Comparison of ENCODE assay signal across 6 fruit fly cellular contexts in the genomic region with DNA sequence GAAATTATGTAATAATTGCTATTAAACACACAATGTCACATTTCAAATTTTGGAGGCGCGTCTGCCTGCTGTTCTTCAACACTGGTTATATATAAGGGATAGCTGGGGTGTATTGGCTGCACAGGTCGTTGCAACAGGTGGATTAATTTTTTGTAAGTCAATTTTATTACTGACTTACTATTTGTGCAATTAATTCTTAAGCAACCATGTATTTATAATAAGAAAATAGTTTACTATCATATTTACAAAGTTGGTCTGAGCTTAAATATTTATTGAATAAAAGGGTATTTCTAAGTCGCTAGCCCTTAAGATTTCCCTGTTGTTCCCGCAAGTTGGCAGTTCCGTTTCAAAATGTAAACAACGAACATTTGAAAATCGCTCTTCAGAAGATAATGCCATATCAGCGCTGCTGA.
A peak's percentile ranks its signal among the peaks of the same experiment; 100 is the strongest.
TF ChIP-seq lines count a peak whose summit lies in the region.

A gene (plus strand): TSS at position 336 of the 413 bp plus-strand sequence.

- TF ChIP-seq CTCF in whole organism, embryonic (GFP tag; optimal IDR thresholded peaks at IDR 0.05; lab: Kevin White, UChicago), result peak; percentile 26

TF ChIP-seq in whole organism, 6 proteins besides CTCF, POLR2A, EP300 and RAD21:
- no peak for TF ChIP-seq CG8478 (optimal IDR thresholded peaks at IDR 0.05; lab: Kevin White, UChicago)
- TF ChIP-seq pan (optimal IDR thresholded peaks at IDR 0.05; lab: Kevin White, UChicago), result peak; percentile 95
TF ChIP-seq in whole organism: peak in this region for 1.

TF ChIP-seq in whole organism, adult, 20 proteins besides CTCF, POLR2A, EP300 and RAD21 (continues in another document):
- TF ChIP-seq toe (GFP tag; optimal IDR thresholded peaks at IDR 0.05; lab: Kevin White, UChicago), result peak; percentile 64
- no peak for TF ChIP-seq Clk (GFP tag; optimal IDR thresholded peaks at IDR 0.05; lab: Kevin White, UChicago)
- peak; percentile 93 for TF ChIP-seq CG1620 (GFP tag; optimal IDR thresholded peaks at IDR 0.05; lab: Kevin White, UChicago)
- peak; percentile 51 for TF ChIP-seq cic (GFP tag; optimal IDR thresholded peaks at IDR 0.05; lab: Kevin White, UChicago)
- TF ChIP-seq CG12768 (GFP tag; optimal IDR thresholded peaks at IDR 0.05; lab: Kevin White, UChicago), result peak; percentile 77
- peak; percentile 90 for TF ChIP-seq CG7101 (tag; optimal IDR thresholded peaks at IDR 0.05; lab: Kevin White, UChicago)
- peak; percentile 93 for TF ChIP-seq bab1 (GFP tag; optimal IDR thresholded peaks at IDR 0.05; lab: Kevin White, UChicago)
- peak; percentile 86 for TF ChIP-seq Mnt (GFP tag; optimal IDR thresholded peaks at IDR 0.05; lab: Kevin White, UChicago)
- TF ChIP-seq tj (GFP tag; optimal IDR thresholded peaks at IDR 0.05; lab: Kevin White, UChicago), result peak; percentile 68
- TF ChIP-seq CG5204 (GFP tag; optimal IDR thresholded peaks at IDR 0.05; lab: Kevin White, UChicago), result peak; percentile 75
- peak; percentile 77 for TF ChIP-seq kay (GFP tag; lab: Kevin White, UChicago; ENCODE audit: borderline replicate concordance)
- peak; percentile 79 for TF ChIP-seq pad (GFP tag; optimal IDR thresholded peaks at IDR 0.05; lab: Kevin White, UChicago)
- TF ChIP-seq CG11617 (GFP tag; optimal IDR thresholded peaks at IDR 0.05; lab: Kevin White, UChicago), result peak; percentile 89
- TF ChIP-seq Crg-1 (GFP tag; optimal IDR thresholded peaks at IDR 0.05; lab: Kevin White, UChicago), result peak; percentile 83
- peak; percentile 60 for TF ChIP-seq CG7045 (GFP tag; optimal IDR thresholded peaks at IDR 0.05; lab: Kevin White, UChicago)
- peak; percentile 86 for TF ChIP-seq Hr96 (GFP tag; optimal IDR thresholded peaks at IDR 0.05; lab: Kevin White, UChicago)

TF ChIP-seq in whole organism, embryonic, 481 proteins besides CTCF, POLR2A, EP300 and RAD21 (continues in another document):
- TF ChIP-seq bsh (GFP tag; optimal IDR thresholded peaks at IDR 0.05; lab: Kevin White, UChicago) (peak in 1 of 2 experiments; percentile 87), D19A (tag; optimal IDR thresholded peaks at IDR 0.05; lab: Kevin White, UChicago) (peak; percentile 94), CG13624 (GFP tag; optimal IDR thresholded peaks at IDR 0.05; lab: Kevin White, UChicago) (peak; percentile 76), grn (GFP tag; optimal IDR thresholded peaks at IDR 0.05; lab: Kevin White, UChicago) (peak; percentile 8), Sry-β (GFP tag; optimal IDR thresholded peaks at IDR 0.05; lab: Kevin White, UChicago) (peak; percentile 6), dmrt99B (tag; optimal IDR thresholded peaks at IDR 0.05; lab: Kevin White, UChicago) (peak; percentile 83), Lpt (GFP tag; optimal IDR thresholded peaks at IDR 0.05; lab: Kevin White, UChicago) (no peak), hbn (GFP tag; IDR thresholded peaks at IDR 0.05; lab: Robert Waterston, UW; ENCODE audit: partially characterized antibody) (no peak), exex (tag; optimal IDR thresholded peaks at IDR 0.05; lab: Kevin White, UChicago) (peak; percentile 57), D (optimal IDR thresholded peaks at IDR 0.05; lab: Kevin White, UChicago) (no peak), D (GFP tag; optimal IDR thresholded peaks at IDR 0.05; lab: Kevin White, UChicago) (peak; percentile 69), CG31441 (GFP tag; IDR thresholded peaks at IDR 0.05; lab: Robert Waterston, UW) (peak; percentile 80), kah (GFP tag; optimal IDR thresholded peaks at IDR 0.05; lab: Kevin White, UChicago) (peak; percentile 84), grau (tag; optimal IDR thresholded peaks at IDR 0.05; lab: Kevin White, UChicago) (peak; percentile 86), ssp (GFP tag; IDR thresholded peaks at IDR 0.05; lab: Robert Waterston, UW) (peak; percentile 77), YL-1 (GFP tag; optimal IDR thresholded peaks at IDR 0.05; lab: Kevin White, UChicago) (peak; percentile 12), pfk (GFP tag; optimal IDR thresholded peaks at IDR 0.05; lab: Kevin White, UChicago) (no peak)

TF ChIP-seq in whole organism, prepupa, 60 proteins besides CTCF, POLR2A, EP300 and RAD21 (continues in another document):
- TF ChIP-seq CG9139 (GFP tag; optimal IDR thresholded peaks at IDR 0.05; lab: Kevin White, UChicago), result peak; percentile 47
- peak; percentile 85 for TF ChIP-seq cyc (GFP tag; optimal IDR thresholded peaks at IDR 0.05; lab: Kevin White, UChicago)
- TF ChIP-seq net (GFP tag; optimal IDR thresholded peaks at IDR 0.05; lab: Kevin White, UChicago), result peak; percentile 65
- peak; percentile 89 for TF ChIP-seq vri (GFP tag; optimal IDR thresholded peaks at IDR 0.05; lab: Kevin White, UChicago)
- peak; percentile 77 for TF ChIP-seq CG8119 (GFP tag; IDR thresholded peaks at IDR 0.05; lab: Robert Waterston, UW)
- peak; percentile 87 for TF ChIP-seq esn (GFP tag; optimal IDR thresholded peaks at IDR 0.05; lab: Kevin White, UChicago)
- peak; percentile 82 for TF ChIP-seq achi (GFP tag; optimal IDR thresholded peaks at IDR 0.05; lab: Kevin White, UChicago)
- TF ChIP-seq CG4318 (GFP tag; optimal IDR thresholded peaks at IDR 0.05; lab: Kevin White, UChicago), result peak; percentile 52
- TF ChIP-seq Gug (GFP tag; IDR thresholded peaks at IDR 0.05; lab: Robert Waterston, UW), result peak; percentile 71
- TF ChIP-seq topi (GFP tag; optimal IDR thresholded peaks at IDR 0.05; lab: Kevin White, UChicago), result peak; percentile 87
- TF ChIP-seq Sox102F (GFP tag; optimal IDR thresholded peaks at IDR 0.05; lab: Kevin White, UChicago), result peak; percentile 80
- peak; percentile 77 for TF ChIP-seq acj6 (GFP tag; optimal IDR thresholded peaks at IDR 0.05; lab: Kevin White, UChicago)
- peak; percentile 73 for TF ChIP-seq CG6163 (GFP tag; IDR thresholded peaks at IDR 0.05; lab: Robert Waterston, UW)
- TF ChIP-seq CG11762 (GFP tag; optimal IDR thresholded peaks at IDR 0.05; lab: Kevin White, UChicago; ENCODE audit: insufficient read depth), result peak; percentile 61
- peak; percentile 38 for TF ChIP-seq fd85E (GFP tag; optimal IDR thresholded peaks at IDR 0.05; lab: Kevin White, UChicago)
- TF ChIP-seq Ets21C (GFP tag; optimal IDR thresholded peaks at IDR 0.05; lab: Kevin White, UChicago), result peak; percentile 76
- peak; percentile 70 for TF ChIP-seq CG3032 (tag; optimal IDR thresholded peaks at IDR 0.05; lab: Kevin White, UChicago)

TF ChIP-seq in whole organism, pupa, 21 proteins besides CTCF, POLR2A, EP300 and RAD21 (continues in another document):
- TF ChIP-seq CG15710 (tag; optimal IDR thresholded peaks at IDR 0.05; lab: Kevin White, UChicago) (peak; percentile 77), CG12605 (GFP tag; IDR thresholded peaks at IDR 0.05; lab: Robert Waterston, UW) (peak; percentile 77), CG9948 (tag; optimal IDR thresholded peaks at IDR 0.05; lab: Kevin White, UChicago) (peak; percentile 66), CG34367 (tag; optimal IDR thresholded peaks at IDR 0.05; lab: Kevin White, UChicago) (peak; percentile 72), fd96Ca (GFP tag; IDR thresholded peaks at IDR 0.05; lab: Robert Waterston, UW) (peak; percentile 70), CG8301 (tag; optimal IDR thresholded peaks at IDR 0.05; lab: Kevin White, UChicago) (peak; percentile 77), CG8159 (tag; optimal IDR thresholded peaks at IDR 0.05; lab: Kevin White, UChicago) (peak; percentile 78), CG13204 (GFP tag; optimal IDR thresholded peaks at IDR 0.05; lab: Kevin White, UChicago) (no peak), Ets98B (GFP tag; IDR thresholded peaks at IDR 0.05; lab: Robert Waterston, UW) (peak; percentile 66), EcR (GFP tag; optimal IDR thresholded peaks at IDR 0.05; lab: Kevin White, UChicago) (no peak), CG17806 (tag; optimal IDR thresholded peaks at IDR 0.05; lab: Kevin White, UChicago) (peak; percentile 70), CG14655 (GFP tag; optimal IDR thresholded peaks at IDR 0.05; lab: Kevin White, UChicago) (peak; percentile 74), CG4496 (GFP tag; IDR thresholded peaks at IDR 0.05; lab: Robert Waterston, UW) (peak; percentile 76), D1 (tag; optimal IDR thresholded peaks at IDR 0.05; lab: Kevin White, UChicago) (no peak), gl (tag; optimal IDR thresholded peaks at IDR 0.05; lab: Kevin White, UChicago) (peak; percentile 13), Pif1B (GFP tag; optimal IDR thresholded peaks at IDR 0.05; lab: Kevin White, UChicago) (peak; percentile 61), Pif1A (GFP tag; optimal IDR thresholded peaks at IDR 0.05; lab: Kevin White, UChicago) (peak; percentile 76), CG10348 (GFP tag; IDR thresholded peaks at IDR 0.05; lab: Robert Waterston, UW) (no peak), Snoo (tag; optimal IDR thresholded peaks at IDR 0.05; lab: Kevin White, UChicago) (peak; percentile 77), rn (GFP tag; IDR thresholded peaks at IDR 0.05; lab: Robert Waterston, UW) (no peak)

TF ChIP-seq in whole organism, wandering third instar larva, 38 proteins besides CTCF, POLR2A, EP300 and RAD21 (continues in another document):
- peak; percentile 85 for TF ChIP-seq sv (GFP tag; optimal IDR thresholded peaks at IDR 0.05; lab: Kevin White, UChicago)
- peak; percentile 75 for TF ChIP-seq ey (GFP tag; optimal IDR thresholded peaks at IDR 0.05; lab: Kevin White, UChicago)
- TF ChIP-seq Hr78 (GFP tag; optimal IDR thresholded peaks at IDR 0.05; lab: Kevin White, UChicago), result no peak
- TF ChIP-seq Hr83 (GFP tag; optimal IDR thresholded peaks at IDR 0.05; lab: Kevin White, UChicago; ENCODE audit: poor library complexity, severe bottlenecking), result peak; percentile 7
- TF ChIP-seq psq (GFP tag; optimal IDR thresholded peaks at IDR 0.05; lab: Kevin White, UChicago), result peak; percentile 74
- TF ChIP-seq CrebA (GFP tag; optimal IDR thresholded peaks at IDR 0.05; lab: Kevin White, UChicago; ENCODE audit: borderline replicate concordance), result no peak
- no peak for TF ChIP-seq usp (GFP tag; optimal IDR thresholded peaks at IDR 0.05; lab: Kevin White, UChicago)
- peak; percentile 34 for TF ChIP-seq GATAd (GFP tag; optimal IDR thresholded peaks at IDR 0.05; lab: Kevin White, UChicago)
- TF ChIP-seq Abd-B (GFP tag; optimal IDR thresholded peaks at IDR 0.05; lab: Kevin White, UChicago), result no peak
- peak; percentile 80 for TF ChIP-seq OdsH (GFP tag; optimal IDR thresholded peaks at IDR 0.05; lab: Kevin White, UChicago)
- TF ChIP-seq CG9705 (GFP tag; optimal IDR thresholded peaks at IDR 0.05; lab: Kevin White, UChicago), result peak; percentile 68
- TF ChIP-seq jim (GFP tag; optimal IDR thresholded peaks at IDR 0.05; lab: Kevin White, UChicago), result no peak
- TF ChIP-seq lola (GFP tag; optimal IDR thresholded peaks at IDR 0.05; lab: Kevin White, UChicago), result no peak
- TF ChIP-seq Dfd (GFP tag; optimal IDR thresholded peaks at IDR 0.05; lab: Kevin White, UChicago), result no peak
- TF ChIP-seq Myc (optimal IDR thresholded peaks at IDR 0.05; lab: Kevin White, UChicago), result no peak
- peak; percentile 87 for TF ChIP-seq rgr (GFP tag; optimal IDR thresholded peaks at IDR 0.05; lab: Kevin White, UChicago)
- TF ChIP-seq dmrt93B (GFP tag; optimal IDR thresholded peaks at IDR 0.05; lab: Kevin White, UChicago), result peak; percentile 72
- TF ChIP-seq Mio (GFP tag; optimal IDR thresholded peaks at IDR 0.05; lab: Kevin White, UChicago), result no peak
- no peak for TF ChIP-seq Dif (GFP tag; optimal IDR thresholded peaks at IDR 0.05; lab: Kevin White, UChicago; ENCODE audit: partially characterized antibody)
- peak in 1 of 2 experiments; percentile 88 for TF ChIP-seq foxo (GFP tag; optimal IDR thresholded peaks at IDR 0.05; lab: Kevin White, UChicago)
